Worm (Caenorhabditis elegans) whole organism, L4 larva: ENCODE results near the gene ZK1067.4.

Experiments
- dpl-1 ChIP-seq: fragments of 150-350 bp; optimal IDR thresholded peaks from 2 replicates; lab custom pipeline; 2014; ENCODE audit warnings: missing biosample characterization, missing genetic modification reagents, missing genetic modification characterization
- lin-39 ChIP-seq: fragments of 150-350 bp; optimal IDR thresholded peaks from 2 replicates; lab custom pipeline; 2014; ENCODE audit warnings: missing biosample characterization, missing genetic modification reagents, missing genetic modification characterization
- nhr-25 ChIP-seq: sonication (generic microtip); optimal IDR thresholded peaks from 2 replicates; lab custom pipeline; 2017; ENCODE audit warnings: missing genetic modification characterization, mild to moderate bottlenecking, missing compliant biosample characterization, antibody characterized with exemption, moderate library complexity, borderline replicate concordance; ENCODE audit not compliant: insufficient read depth
- unc-130 ChIP-seq: sonication (generic microtip); optimal IDR thresholded peaks from 2 replicates; lab custom pipeline; 2016; ENCODE audit warnings: missing genetic modification reagents, missing genetic modification characterization, missing compliant biosample characterization
- ztf-11 ChIP-seq: fragments of 150-350 bp; optimal IDR thresholded peaks from 2 replicates; lab custom pipeline; 2014; ENCODE audit warnings: missing biosample characterization, missing genetic modification characterization

ce11 chrII:9231240-9231639, 21.1 kb downstream of the ZK1067.4 start, which contains the start of gene gst-13:
- no peak for TF ChIP-seq dpl-1 (GFP tag; lab: Kevin White, UChicago)
- no peak for TF ChIP-seq ztf-11 (tag; lab: Kevin White, UChicago)
- TF ChIP-seq lin-39 (tag; lab: Kevin White, UChicago), result no peak
- TF ChIP-seq unc-130 (GFP tag; lab: Kevin White, UChicago), result no peak
- no peak for TF ChIP-seq nhr-25 (tag; lab: Kevin White, UChicago)
